Fruit fly (Drosophila melanogaster) S2 (cell line): Measurements from ENCODE around the gene CG9300.

Experiments used
- CG8478 ChIP-seq: fragments of >200 bp; optimal IDR thresholded peaks from 2 replicates; lab custom pipeline; 2018
- CTCF ChIP-seq, 2 experiments: fragments of >200 bp; optimal IDR thresholded peaks; 2 replicates each; lab custom pipeline; 2018

DNA sequence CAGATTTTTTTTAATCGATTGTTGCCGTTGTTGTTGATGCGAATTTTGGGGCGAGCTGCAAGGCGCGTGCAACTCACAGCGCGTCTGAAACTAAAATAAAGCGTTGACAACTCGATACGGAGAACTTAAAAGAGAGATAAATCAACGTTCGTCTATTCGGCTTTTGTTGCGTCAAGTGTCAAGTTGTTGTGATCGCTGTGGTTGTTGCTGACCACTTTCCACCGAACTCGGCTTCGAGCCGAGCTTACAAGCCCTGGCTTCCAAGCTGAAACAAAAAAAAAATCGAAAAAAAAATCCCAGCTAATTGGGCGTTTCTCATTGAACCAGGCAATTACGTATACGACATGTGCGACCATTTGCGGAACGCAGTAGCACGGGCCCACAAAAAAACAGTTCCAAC is 48.5 kb upstream of the CG9300 start, which contains the start of gene CG9452:
- TF ChIP-seq CTCF (optimal IDR thresholded peaks at IDR 0.05; lab: Kevin White, UChicago) (no peak), CG8478 (no peak)
